Fruit fly (Drosophila melanogaster) whole organism, embryonic: ENCODE measurements around the gene CG43755.

Experiments used
- C15 ChIP-seq: fragments of 200-800 bp; sonication (Bioruptor generic); IDR thresholded peaks from 3 replicates; pipeline ENCODE4 v1.3.6; 2022; ENCODE audit warnings: missing biosample characterization, missing genetic modification characterization
- CG10959 ChIP-seq: fragments of 200-800 bp; sonication (Bioruptor generic); IDR thresholded peaks from 2 replicates; pipeline ENCODE4 v1.3.6; 2022; ENCODE audit warnings: missing biosample characterization, missing genetic modification characterization
- CG11247 ChIP-seq: fragments of 200-800 bp; sonication (Bioruptor generic); IDR thresholded peaks from 2 replicates; pipeline ENCODE4 v1.3.6; 2022; ENCODE audit warnings: missing biosample characterization, missing genetic modification characterization
- CG12155 ChIP-seq: fragments of 200-800 bp; sonication (Bioruptor generic); optimal IDR thresholded peaks from 3 replicates; lab custom pipeline; 2016; ENCODE audit warnings: missing biosample characterization, missing genetic modification characterization
- CG12744 ChIP-seq: fragments of 200-800 bp; sonication (Bioruptor generic); optimal IDR thresholded peaks from 2 replicates; lab custom pipeline; 2016; ENCODE audit warnings: missing biosample characterization, missing genetic modification characterization
- CG15601 ChIP-seq: fragments of 200-800 bp; sonication (Bioruptor generic); optimal IDR thresholded peaks from 3 replicates; lab custom pipeline; 2019; ENCODE audit warnings: missing biosample characterization, mild to moderate bottlenecking, missing genetic modification characterization, moderate library complexity
- CG1647 ChIP-seq: fragments of 200-800 bp; sonication (Bioruptor generic); optimal IDR thresholded peaks from 3 replicates; lab custom pipeline; 2016; ENCODE audit warnings: missing biosample characterization, missing genetic modification characterization
- CG17186 ChIP-seq: fragments of 200-800 bp; sonication (Bioruptor generic); optimal IDR thresholded peaks from 3 replicates; lab custom pipeline; 2017; ENCODE audit warnings: missing biosample characterization, missing genetic modification reagents, missing genetic modification characterization
- CG17912 ChIP-seq: fragments of 200-800 bp; sonication (Bioruptor generic); optimal IDR thresholded peaks from 2 replicates; lab custom pipeline; 2018; ENCODE audit warnings: missing biosample characterization, mild to moderate bottlenecking, missing genetic modification characterization
- CG30020 ChIP-seq: fragments of 200-800 bp; optimal IDR thresholded peaks from 2 replicates; lab custom pipeline; 2019; ENCODE audit warnings: missing biosample characterization, mild to moderate bottlenecking, missing genetic modification characterization, moderate library complexity
- CG3163 ChIP-seq: fragments of 200-800 bp; sonication (Bioruptor generic); optimal IDR thresholded peaks from 3 replicates; lab custom pipeline; 2016; ENCODE audit warnings: missing biosample characterization, missing genetic modification characterization
- CG32767 ChIP-seq: fragments of 200-800 bp; sonication (Bioruptor generic); IDR thresholded peaks from 2 replicates; pipeline ENCODE4 v1.3.6; 2022; ENCODE audit warnings: missing biosample characterization, missing genetic modification characterization
- CG4854 ChIP-seq: fragments of 200-800 bp; sonication (Bioruptor generic); optimal IDR thresholded peaks from 2 replicates; lab custom pipeline; 2016; ENCODE audit warnings: missing biosample characterization, missing genetic modification characterization, inconsistent platforms
- CG6254 ChIP-seq: fragments of 200-800 bp; sonication (Bioruptor generic); optimal IDR thresholded peaks from 3 replicates; lab custom pipeline; 2017; ENCODE audit warnings: mild to moderate bottlenecking, missing biosample characterization, missing genetic modification reagents, missing genetic modification characterization
- CG7556 ChIP-seq: fragments of 200-800 bp; sonication (Bioruptor generic); optimal IDR thresholded peaks from 2 replicates; lab custom pipeline; 2017; ENCODE audit warnings: missing biosample characterization, mild to moderate bottlenecking, missing genetic modification characterization
- CG8281 ChIP-seq: fragments of 200-800 bp; sonication (Bioruptor generic); optimal IDR thresholded peaks from 2 replicates; lab custom pipeline; 2018; ENCODE audit warnings: missing biosample characterization, mild to moderate bottlenecking, missing genetic modification characterization, moderate library complexity
- CkIIα-i1 ChIP-seq: fragments of 200-800 bp; sonication (Bioruptor generic); IDR thresholded peaks from 2 replicates; pipeline ENCODE4 v1.3.6; 2022; ENCODE audit warnings: missing biosample characterization, missing genetic modification characterization
- Dll ChIP-seq: fragments of 200-800 bp; sonication (Bioruptor generic); IDR thresholded peaks from 4 replicates; pipeline ENCODE4 v1.3.6; 2022; ENCODE audit warnings: missing biosample characterization, missing genetic modification characterization; ENCODE audit not compliant: partially characterized antibody
- Doc2 ChIP-seq: fragments of 200-800 bp; sonication (Bioruptor generic); IDR thresholded peaks from 2 replicates; pipeline ENCODE4 v1.3.6; 2022; ENCODE audit warnings: missing biosample characterization, missing genetic modification characterization
- E2f1 ChIP-seq: fragments of 200-800 bp; sonication (Bioruptor generic); IDR thresholded peaks from 2 replicates; pipeline ENCODE4 v1.3.6; 2022; ENCODE audit warnings: missing biosample characterization, missing genetic modification characterization
- Gsc ChIP-seq: fragments of 200-800 bp; sonication (Bioruptor generic); IDR thresholded peaks from 2 replicates; pipeline ENCODE4 v1.3.6; 2022; ENCODE audit warnings: missing biosample characterization, missing genetic modification characterization
- H15 ChIP-seq: fragments of 200-800 bp; sonication (Bioruptor generic); IDR thresholded peaks from 3 replicates; pipeline ENCODE4 v1.3.6; 2022; ENCODE audit warnings: missing biosample characterization, missing genetic modification characterization
- Hmx ChIP-seq: fragments of 200-800 bp; sonication (Bioruptor generic); optimal IDR thresholded peaks from 2 replicates; lab custom pipeline; 2016; ENCODE audit warnings: missing biosample characterization, missing genetic modification characterization
- Lpt ChIP-seq: fragments of >200 bp; optimal IDR thresholded peaks from 2 replicates; lab custom pipeline; 2018; ENCODE audit warnings: missing biosample characterization, missing genetic modification characterization
- Nf-YB ChIP-seq: fragments of 200-800 bp; sonication (Bioruptor generic); optimal IDR thresholded peaks from 3 replicates; lab custom pipeline; 2019; ENCODE audit warnings: missing biosample characterization, mild to moderate bottlenecking, missing genetic modification characterization, moderate library complexity
- PHDP ChIP-seq: fragments of 200-800 bp; sonication (Bioruptor generic); optimal IDR thresholded peaks from 3 replicates; lab custom pipeline; 2018; ENCODE audit warnings: missing biosample characterization, mild to moderate bottlenecking, missing genetic modification characterization, moderate library complexity
- Pdp1 ChIP-seq, 2 experiments: fragments of 200-800 bp; sonication (Bioruptor generic); optimal IDR thresholded peaks; 3 replicates each; lab custom pipeline; 2016; ENCODE audit warnings: missing biosample characterization in 2 of 2, missing genetic modification characterization in 2 of 2, mild to moderate bottlenecking in 1 of 2, moderate library complexity in 1 of 2
- Scr ChIP-seq: fragments of 200-800 bp; sonication (Bioruptor generic); IDR thresholded peaks from 2 replicates; pipeline ENCODE4 v1.3.6; 2022; ENCODE audit warnings: missing biosample characterization, missing genetic modification characterization; ENCODE audit not compliant: partially characterized antibody
- Spps ChIP-seq: fragments of 200-800 bp; sonication (Bioruptor generic); optimal IDR thresholded peaks from 2 replicates; lab custom pipeline; 2018; ENCODE audit warnings: missing biosample characterization, mild to moderate bottlenecking, missing genetic modification characterization
- ap ChIP-seq: fragments of 200-800 bp; sonication (Bioruptor generic); IDR thresholded peaks from 2 replicates; pipeline ENCODE4 v1.3.6; 2022; ENCODE audit warnings: missing biosample characterization, missing genetic modification characterization
- ato ChIP-seq: fragments of 200-800 bp; sonication (Bioruptor generic); IDR thresholded peaks from 2 replicates; pipeline ENCODE4 v1.3.6; 2022; ENCODE audit warnings: missing biosample characterization, missing genetic modification characterization; ENCODE audit not compliant: partially characterized antibody
- az2 ChIP-seq: fragments of 200-800 bp; sonication (Bioruptor generic); optimal IDR thresholded peaks from 3 replicates; lab custom pipeline; 2016; ENCODE audit warnings: missing biosample characterization, missing genetic modification characterization
- chm ChIP-seq: fragments of 200-800 bp; sonication (Bioruptor generic); IDR thresholded peaks from 2 replicates; pipeline ENCODE4 v1.3.6; 2022; ENCODE audit warnings: missing biosample characterization, missing genetic modification characterization
- crp ChIP-seq, 2 experiments: fragments of 200-800 bp; sonication (Bioruptor generic); optimal IDR thresholded peaks; 2 replicates in 1 of 2; 3 replicates in 1 of 2; lab custom pipeline; 2017; ENCODE audit warnings: missing biosample characterization in 2 of 2, missing genetic modification characterization in 2 of 2, mild to moderate bottlenecking in 1 of 2, moderate library complexity in 1 of 2
- cwo ChIP-seq: fragments of 200-800 bp; sonication (Bioruptor generic); optimal IDR thresholded peaks from 3 replicates; lab custom pipeline; 2017; ENCODE audit warnings: missing biosample characterization, missing genetic modification characterization, mild to moderate bottlenecking, moderate library complexity, missing genetic modification reagents
- emc ChIP-seq: fragments of 200-800 bp; sonication (Bioruptor generic); optimal IDR thresholded peaks from 2 replicates; lab custom pipeline; 2016; ENCODE audit warnings: missing biosample characterization, missing genetic modification characterization
- ewg ChIP-seq: fragments of 200-800 bp; sonication (Bioruptor generic); optimal IDR thresholded peaks from 3 replicates; lab custom pipeline; 2017; ENCODE audit warnings: mild to moderate bottlenecking, missing biosample characterization, missing genetic modification reagents, missing genetic modification characterization
- gem ChIP-seq: fragments of 200-800 bp; sonication (Bioruptor generic); optimal IDR thresholded peaks from 2 replicates; lab custom pipeline; 2019; ENCODE audit warnings: missing biosample characterization, mild to moderate bottlenecking, missing genetic modification characterization, moderate library complexity
- hkb ChIP-seq, 2 experiments: fragments of 200-800 bp in 1 of 2; fragments of >200 bp in 1 of 2; sonication (Bioruptor generic) in 1 of 2; IDR thresholded peaks in 1 of 2; optimal IDR thresholded peaks in 1 of 2; 2 replicates each; pipeline versions ENCODE4 v1.3.6 to Lab custom; 2017 to 2022; ENCODE audit warnings: missing biosample characterization in 1 of 2, missing genetic modification characterization in 1 of 2
- jigr1 ChIP-seq: fragments of 200-800 bp; sonication (Bioruptor generic); IDR thresholded peaks from 3 replicates; pipeline ENCODE4 v1.3.6; 2022; ENCODE audit warnings: missing biosample characterization, missing genetic modification characterization
- jing ChIP-seq: fragments of 200-800 bp; sonication (Bioruptor generic); optimal IDR thresholded peaks from 2 replicates; lab custom pipeline; 2018; ENCODE audit warnings: missing biosample characterization, mild to moderate bottlenecking, missing genetic modification characterization
- lov ChIP-seq, 2 experiments: fragments of 200-800 bp in 1 of 2; fragments of >200 bp in 1 of 2; sonication (Bioruptor generic) in 1 of 2; IDR thresholded peaks in 1 of 2; optimal IDR thresholded peaks in 1 of 2; 2 replicates in 1 of 2; 3 replicates in 1 of 2; pipeline versions ENCODE4 v1.3.6 to Lab custom; 2017 to 2022; ENCODE audit warnings: missing biosample characterization in 1 of 2, missing genetic modification characterization in 1 of 2
- pan ChIP-seq, 4 experiments: fragments of >200 bp in 3 of 4; fragments of 200-800 bp in 1 of 4; sonication (Bioruptor generic) in 1 of 4; optimal IDR thresholded peaks in 3 of 4; IDR thresholded peaks in 1 of 4; 2 replicates each; pipeline versions ENCODE4 v1.3.6 to Lab custom; 2017 to 2022; ENCODE audit warnings: missing biosample characterization in 2 of 4, missing genetic modification characterization in 2 of 4, mixed read lengths in 1 of 4
- rib ChIP-seq: fragments of 200-800 bp; sonication (Bioruptor generic); IDR thresholded peaks from 2 replicates; pipeline ENCODE4 v1.3.6; 2022; ENCODE audit warnings: missing biosample characterization, missing genetic modification characterization
- seq ChIP-seq: fragments of 200-800 bp; sonication (Bioruptor generic); IDR thresholded peaks from 2 replicates; pipeline ENCODE4 v1.3.6; 2022; ENCODE audit warnings: missing biosample characterization, missing genetic modification characterization
- sisA ChIP-seq: fragments of 200-800 bp; sonication (Bioruptor generic); IDR thresholded peaks from 2 replicates; pipeline ENCODE4 v1.3.6; 2022; ENCODE audit warnings: missing biosample characterization, missing genetic modification characterization
- sr ChIP-seq: fragments of 200-800 bp; sonication (Bioruptor generic); IDR thresholded peaks from 3 replicates; pipeline ENCODE4 v1.3.6; 2022; ENCODE audit warnings: missing biosample characterization, missing genetic modification characterization
- stc ChIP-seq: fragments of 200-800 bp; sonication (Bioruptor generic); IDR thresholded peaks from 2 replicates; pipeline ENCODE4 v1.3.6; 2022; ENCODE audit warnings: missing biosample characterization, missing genetic modification characterization
- unc-4 ChIP-seq: fragments of 200-800 bp; sonication (Bioruptor generic); IDR thresholded peaks from 2 replicates; pipeline ENCODE4 v1.3.6; 2022; ENCODE audit warnings: missing biosample characterization, missing genetic modification characterization; ENCODE audit not compliant: partially characterized antibody

CG43755 gene

dm6 chr2L:283071-283482 is 46.5 kb downstream of the CG43755 start, which contains the start of gene CG11601 (continued):
- TF ChIP-seq hkb (optimal IDR thresholded peaks at IDR 0.05; lab: Kevin White, UChicago) (peak; percentile 55), hkb (GFP tag; IDR thresholded peaks at IDR 0.05; lab: Robert Waterston, UW) (no peak), Nf-YB (GFP tag; lab: Kevin White, UChicago) (no peak), C15 (GFP tag; lab: Robert Waterston, UW) (no peak), CG8281 (tag; lab: Kevin White, UChicago) (no peak), gem (tag; lab: Kevin White, UChicago) (no peak), ap (no peak), jigr1 (GFP tag; lab: Robert Waterston, UW) (no peak), jing (GFP tag; lab: Kevin White, UChicago) (no peak), CG12155 (no peak), cwo (GFP tag; lab: Kevin White, UChicago) (no peak), Doc2 (0 out of 2 replicates have a peak, but pooled peaks have one; percentile 25), CG3163 (GFP tag; lab: Kevin White, UChicago) (no peak), CG32767 (GFP tag; lab: Robert Waterston, UW) (0 out of 2 replicates have a peak, but pooled peaks have one; percentile 27), CG10959 (GFP tag; lab: Robert Waterston, UW) (no peak), emc (GFP tag; lab: Kevin White, UChicago) (peak; percentile 16), Dll (GFP tag; lab: Robert Waterston, UW) (no peak), seq (GFP tag; lab: Robert Waterston, UW) (no peak), E2f1 (GFP tag; lab: Robert Waterston, UW) (no peak), ato (GFP tag; lab: Robert Waterston, UW) (no peak), crp (GFP tag; optimal IDR thresholded peaks at IDR 0.05; lab: Kevin White, UChicago) (peak; percentile 42 to 91), Scr (GFP tag; lab: Robert Waterston, UW) (peak; percentile 34), Pdp1 (GFP tag; optimal IDR thresholded peaks at IDR 0.05; lab: Kevin White, UChicago) (peak in 1 of 2 experiments; percentile 57), CG1647 (no peak), CG17186 (GFP tag; lab: Kevin White, UChicago) (no peak), Spps (tag; lab: Kevin White, UChicago) (no peak), lov (optimal IDR thresholded peaks at IDR 0.05; lab: Kevin White, UChicago) (no peak), lov (GFP tag; IDR thresholded peaks at IDR 0.05; lab: Robert Waterston, UW) (no peak), CG6254 (no peak), ewg (GFP tag; lab: Kevin White, UChicago) (no peak), chm (GFP tag; lab: Robert Waterston, UW) (no peak), CG30020 (tag; lab: Kevin White, UChicago) (peak; percentile 15), CG15601 (tag; lab: Kevin White, UChicago) (peak; percentile 16), stc (GFP tag; lab: Robert Waterston, UW) (peak; percentile 30; the same call in 1 of the 2 replicates), rib (GFP tag; lab: Robert Waterston, UW) (no peak), H15 (GFP tag; lab: Robert Waterston, UW) (no peak), CkIIα-i1 (GFP tag; lab: Robert Waterston, UW) (no peak), CG12744 (GFP tag; lab: Kevin White, UChicago) (no peak), sr (GFP tag; lab: Robert Waterston, UW) (no peak), pan (optimal IDR thresholded peaks at IDR 0.05; lab: Kevin White, UChicago) (no peak), pan (GFP tag; optimal IDR thresholded peaks at IDR 0.05 in 1 of 2, IDR thresholded peaks at IDR 0.05 in 1 of 2) (peak in 1 of 2 experiments; percentile 33), unc-4 (GFP tag; lab: Robert Waterston, UW) (0 out of 2 replicates have a peak, but pooled peaks have one; percentile 24), CG7556 (GFP tag; lab: Kevin White, UChicago) (no peak), CG11247 (GFP tag; lab: Robert Waterston, UW) (peak; percentile 18; the same call in 1 of the 2 replicates), sisA (0 out of 2 replicates have a peak, but pooled peaks have one; percentile 5), PHDP (tag; lab: Kevin White, UChicago) (peak; percentile 47), az2 (GFP tag; lab: Kevin White, UChicago) (no peak), CG4854 (no peak), Gsc (no peak), Hmx (GFP tag; lab: Kevin White, UChicago) (no peak), CG17912 (GFP tag; lab: Kevin White, UChicago) (no peak), Lpt (GFP tag; lab: Kevin White, UChicago) (no peak)
